Fruit fly (Drosophila melanogaster) whole organism, pupa: ENCODE measurements around the gene CG13117.

Experiments
- CG10348 ChIP-seq: fragments of 200-800 bp; sonication (Bioruptor generic); IDR thresholded peaks from 2 replicates; pipeline ENCODE4 v1.3.6; 2022; ENCODE audit warnings: missing biosample characterization, missing genetic modification characterization
- CG12605 ChIP-seq: fragments of 200-800 bp; sonication (Bioruptor generic); IDR thresholded peaks from 2 replicates; pipeline ENCODE4 v1.3.6; 2022; ENCODE audit warnings: missing biosample characterization, missing genetic modification characterization
- CG13204 ChIP-seq: fragments of 200-800 bp; sonication (Bioruptor generic); optimal IDR thresholded peaks from 2 replicates; lab custom pipeline; 2018; ENCODE audit warnings: missing biosample characterization, mild to moderate bottlenecking, missing genetic modification characterization, moderate library complexity
- CG14655 ChIP-seq: fragments of 200-800 bp; sonication (Bioruptor generic); optimal IDR thresholded peaks from 3 replicates; lab custom pipeline; 2017; ENCODE audit warnings: mild to moderate bottlenecking, missing biosample characterization, missing genetic modification reagents, missing genetic modification characterization
- CG15710 ChIP-seq: fragments of 200-800 bp; sonication (Bioruptor generic); optimal IDR thresholded peaks from 2 replicates; lab custom pipeline; 2018; ENCODE audit warnings: missing biosample characterization, mild to moderate bottlenecking, missing genetic modification characterization, moderate library complexity
- CG17806 ChIP-seq: fragments of 200-800 bp; sonication (Bioruptor generic); optimal IDR thresholded peaks from 2 replicates; lab custom pipeline; 2018; ENCODE audit warnings: missing biosample characterization, mild to moderate bottlenecking, missing genetic modification characterization, moderate library complexity
- CG32121 ChIP-seq: fragments of 200-800 bp; sonication (Bioruptor generic); IDR thresholded peaks from 2 replicates; pipeline ENCODE4 v1.3.6; 2022; ENCODE audit warnings: missing biosample characterization, missing genetic modification characterization
- CG34367 ChIP-seq: fragments of 200-800 bp; sonication (Bioruptor generic); optimal IDR thresholded peaks from 2 replicates; lab custom pipeline; 2018; ENCODE audit warnings: missing biosample characterization, mild to moderate bottlenecking, missing genetic modification characterization
- CG4496 ChIP-seq: fragments of 200-800 bp; sonication (Bioruptor generic); IDR thresholded peaks from 3 replicates; pipeline ENCODE4 v1.3.6; 2022; ENCODE audit warnings: missing biosample characterization, missing genetic modification characterization
- CG8159 ChIP-seq: fragments of 200-800 bp; sonication (Bioruptor generic); optimal IDR thresholded peaks from 3 replicates; lab custom pipeline; 2018; ENCODE audit warnings: missing biosample characterization, mild to moderate bottlenecking, missing genetic modification characterization, moderate library complexity
- CG8301 ChIP-seq: fragments of 200-800 bp; sonication (Bioruptor generic); optimal IDR thresholded peaks from 2 replicates; lab custom pipeline; 2018; ENCODE audit warnings: missing biosample characterization, mild to moderate bottlenecking, missing genetic modification characterization
- CG9948 ChIP-seq: fragments of 200-800 bp; sonication (Bioruptor generic); optimal IDR thresholded peaks from 2 replicates; lab custom pipeline; 2018; ENCODE audit warnings: missing biosample characterization, mild to moderate bottlenecking, missing genetic modification characterization, moderate library complexity
- D1 ChIP-seq: fragments of 200-800 bp; sonication (Bioruptor generic); optimal IDR thresholded peaks from 2 replicates; lab custom pipeline; 2018; ENCODE audit warnings: missing biosample characterization, mild to moderate bottlenecking, missing genetic modification characterization, moderate library complexity
- EcR ChIP-seq: fragments of 200-800 bp; sonication (Bioruptor generic); optimal IDR thresholded peaks from 3 replicates; lab custom pipeline; 2019; ENCODE audit warnings: missing biosample characterization, missing genetic modification characterization, mild to moderate bottlenecking, moderate library complexity, missing genetic modification reagents
- Ets98B ChIP-seq: fragments of 200-800 bp; sonication (Bioruptor generic); IDR thresholded peaks from 2 replicates; pipeline ENCODE4 v1.3.6; 2022; ENCODE audit warnings: missing biosample characterization, missing genetic modification characterization
- Pif1A ChIP-seq: fragments of 200-800 bp; sonication (Bioruptor generic); optimal IDR thresholded peaks from 3 replicates; lab custom pipeline; 2016; ENCODE audit warnings: missing biosample characterization, missing genetic modification characterization
- Pif1B ChIP-seq: fragments of 200-800 bp; sonication (Bioruptor generic); optimal IDR thresholded peaks from 3 replicates; lab custom pipeline; 2016; ENCODE audit warnings: missing biosample characterization, missing genetic modification characterization
- Snoo ChIP-seq: fragments of 200-800 bp; sonication (Bioruptor generic); optimal IDR thresholded peaks from 3 replicates; lab custom pipeline; 2017; ENCODE audit warnings: missing biosample characterization, mild to moderate bottlenecking, missing genetic modification characterization, inconsistent platforms
- fd96Ca ChIP-seq: fragments of 200-800 bp; sonication (Bioruptor generic); IDR thresholded peaks from 3 replicates; pipeline ENCODE4 v1.3.6; 2022; ENCODE audit warnings: missing biosample characterization, missing genetic modification characterization
- gl ChIP-seq: fragments of 200-800 bp; sonication (Bioruptor generic); optimal IDR thresholded peaks from 2 replicates; lab custom pipeline; 2018; ENCODE audit warnings: missing biosample characterization, mild to moderate bottlenecking, missing genetic modification characterization
- rn ChIP-seq: fragments of 200-800 bp; sonication (Bioruptor generic); IDR thresholded peaks from 2 replicates; pipeline ENCODE4 v1.3.6; 2022; ENCODE audit warnings: missing biosample characterization, missing genetic modification characterization

CG13117 gene

DNA sequence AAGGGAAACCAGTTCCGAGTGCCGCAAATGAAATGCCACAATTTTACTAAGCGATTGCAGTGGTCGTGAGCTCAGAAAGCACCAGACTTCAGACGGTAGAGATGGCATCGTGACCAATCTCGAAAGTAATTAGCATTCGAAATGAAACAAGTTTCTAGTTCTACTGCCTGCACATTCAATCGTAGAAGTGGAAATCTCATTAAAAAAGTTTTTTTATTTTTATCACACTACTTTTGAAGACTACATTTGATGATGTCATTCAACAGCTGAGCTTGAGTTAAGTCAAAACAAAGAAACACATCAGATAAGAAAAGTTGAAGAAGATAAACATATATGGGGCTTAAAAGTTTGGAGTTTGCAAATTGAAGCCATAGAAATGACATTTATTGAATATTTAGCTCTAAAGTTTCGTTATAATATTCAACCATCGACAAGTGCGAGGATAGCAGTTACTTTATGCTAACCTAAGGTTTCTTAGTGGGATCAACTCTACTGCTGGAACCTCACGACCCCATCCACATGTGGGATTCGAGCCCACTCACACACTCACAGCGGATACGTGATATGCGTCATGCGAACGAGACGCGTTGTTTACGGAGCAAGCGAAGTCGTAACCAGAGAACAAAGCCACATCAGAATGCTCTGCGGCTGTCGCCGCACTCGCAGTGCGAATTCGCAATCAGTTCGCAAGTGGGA, at the start of gene CG13117:
Gene CG13117, plus strand, starts transcription at position 646 of the 696 bp plus-strand sequence.
- peak; percentile 49 for TF ChIP-seq CG8301
- TF ChIP-seq Ets98B (GFP tag; lab: Robert Waterston, UW): peak; percentile 62
- peak; percentile 11 for TF ChIP-seq Snoo
- peak; percentile 58 for TF ChIP-seq CG8159
- TF ChIP-seq CG15710: peak; percentile 55
- TF ChIP-seq CG17806 (tag; lab: Kevin White, UChicago): peak; percentile 2
- peak; percentile 3 for TF ChIP-seq CG9948 (tag; lab: Kevin White, UChicago)
- TF ChIP-seq CG12605 (GFP tag; lab: Robert Waterston, UW): peak; percentile 20; the same call in 1 of the 2 replicates
- peak; percentile 32; the same call in 1 of the 3 replicates for TF ChIP-seq CG4496 (GFP tag; lab: Robert Waterston, UW)
- no peak for TF ChIP-seq gl
- TF ChIP-seq CG34367 (tag; lab: Kevin White, UChicago): no peak
- peak; percentile 62 for TF ChIP-seq CG14655 (GFP tag; lab: Kevin White, UChicago)
- TF ChIP-seq D1 (tag; lab: Kevin White, UChicago): no peak
- TF ChIP-seq rn: no peak
- TF ChIP-seq Pif1A (GFP tag; lab: Kevin White, UChicago): peak; percentile 5

DNA sequence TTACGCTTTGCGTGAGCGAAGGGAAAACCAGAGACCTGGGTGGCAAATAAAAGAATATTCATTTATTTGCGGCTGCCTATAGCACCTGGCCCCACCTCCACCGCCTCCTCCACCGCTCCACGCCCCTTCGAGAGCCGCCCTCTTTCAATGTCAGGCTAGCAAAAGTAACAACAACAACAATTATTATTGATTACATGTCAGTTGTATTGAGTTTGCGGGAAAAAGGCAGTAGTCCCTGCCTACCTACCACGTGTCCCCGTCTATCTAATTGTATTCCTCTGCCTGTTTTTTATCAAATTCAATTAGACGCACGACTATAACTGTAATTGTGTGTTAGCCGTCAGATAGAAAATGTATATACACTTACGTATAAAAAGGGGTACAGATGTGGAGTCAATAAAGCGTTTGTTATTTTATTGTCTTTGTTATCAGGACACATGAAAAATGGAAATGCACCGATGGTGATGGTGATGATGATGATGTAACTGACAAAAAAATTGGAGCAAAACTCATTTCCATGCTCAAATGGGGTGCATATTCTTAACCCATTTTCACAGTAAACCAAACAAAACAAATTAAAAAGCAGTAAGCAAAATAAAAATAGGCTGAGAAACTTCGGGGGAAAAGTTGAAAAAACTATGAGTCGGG, 45.8 kb upstream of the CG13117 start:
- TF ChIP-seq CG34367 (tag; lab: Kevin White, UChicago) (no peak), Pif1B (no peak), rn (no peak), EcR (no peak), Pif1A (GFP tag; lab: Kevin White, UChicago) (no peak), gl (no peak), CG9948 (tag; lab: Kevin White, UChicago) (no peak), CG13204 (GFP tag; lab: Kevin White, UChicago) (no peak), CG32121 (GFP tag; lab: Robert Waterston, UW) (no peak), CG17806 (tag; lab: Kevin White, UChicago) (no peak), Snoo (no peak), CG4496 (GFP tag; lab: Robert Waterston, UW) (no peak), CG15710 (no peak), CG10348 (no peak), CG8159 (no peak), CG8301 (no peak), D1 (tag; lab: Kevin White, UChicago) (no peak), Ets98B (GFP tag; lab: Robert Waterston, UW) (no peak), fd96Ca (GFP tag; lab: Robert Waterston, UW) (no peak), CG12605 (GFP tag; lab: Robert Waterston, UW) (no peak)

DNA sequence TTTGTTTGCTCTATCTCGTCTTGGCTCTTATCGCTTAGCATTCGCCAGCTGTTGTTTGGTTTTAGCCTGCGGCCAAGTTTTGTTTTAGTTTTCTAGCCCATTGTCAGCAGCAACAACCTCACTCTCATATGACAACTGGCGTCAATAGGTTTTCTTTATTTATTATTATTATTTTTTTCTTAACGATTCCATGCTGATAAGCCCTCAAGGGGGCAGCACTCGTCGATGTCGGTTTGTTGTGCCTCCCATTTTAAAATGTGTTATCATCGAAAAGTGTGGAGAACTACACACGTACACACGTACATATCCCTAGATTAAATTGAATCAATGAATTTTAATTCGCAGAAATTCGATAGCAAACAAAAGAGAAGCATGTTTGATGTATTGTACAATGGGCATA, 45.2 kb upstream of the CG13117 start:
- TF ChIP-seq CG17806 (tag; lab: Kevin White, UChicago) (no peak), CG4496 (GFP tag; lab: Robert Waterston, UW) (no peak), CG14655 (GFP tag; lab: Kevin White, UChicago) (no peak), D1 (tag; lab: Kevin White, UChicago) (no peak), CG12605 (GFP tag; lab: Robert Waterston, UW) (0 out of 2 replicates have a peak, but pooled peaks have one; percentile 25)
- TF ChIP-seq, all 21 proteins: peak for 1

DNA sequence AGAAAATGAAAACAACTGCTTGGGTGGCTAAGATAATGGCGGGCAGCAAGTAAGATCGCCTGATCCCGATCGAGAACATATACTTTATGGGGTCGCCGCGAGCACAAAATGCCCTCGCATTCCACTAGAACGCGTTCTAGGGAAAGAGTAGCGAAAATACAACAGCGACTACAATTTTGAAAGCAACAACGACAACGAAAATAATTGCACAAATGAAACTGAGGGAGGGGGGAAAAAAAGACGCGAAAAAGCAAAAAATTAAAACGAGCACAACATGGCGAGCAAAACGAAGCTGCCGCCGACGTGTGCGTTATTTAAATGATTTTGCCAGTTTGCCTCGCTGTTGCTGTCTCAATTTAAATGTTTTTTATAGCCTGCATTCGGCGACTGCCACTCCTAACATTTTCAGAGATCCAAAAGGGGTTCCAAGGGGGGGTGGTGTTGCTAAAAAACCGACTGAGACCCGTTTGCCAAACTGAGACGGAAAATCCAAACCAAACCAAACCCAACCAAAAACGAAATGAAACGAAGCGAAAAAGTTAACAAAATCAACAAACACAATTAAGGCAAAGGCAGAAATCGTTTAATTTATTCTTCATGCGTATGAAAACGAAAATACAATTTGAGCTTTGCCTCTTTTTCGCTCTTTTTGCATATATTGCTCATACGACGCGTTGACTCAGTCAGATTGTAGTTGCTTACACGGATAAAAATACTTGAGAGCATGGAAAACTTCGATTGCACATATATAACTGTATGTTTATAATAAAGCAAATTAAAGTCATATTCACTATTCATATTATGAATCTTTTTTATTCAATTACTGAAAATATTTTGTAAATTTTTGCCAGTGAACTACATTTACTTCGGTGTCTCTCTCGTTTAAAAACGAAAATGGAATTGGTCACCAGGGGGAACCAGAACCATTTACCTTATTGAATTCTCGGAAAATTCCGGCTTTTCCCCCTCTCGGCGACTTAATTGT, 43.8 kb upstream of the CG13117 start:
- TF ChIP-seq CG34367 (tag; lab: Kevin White, UChicago) (no peak), CG10348 (peak; percentile 44; the same call in 1 of the 2 replicates), Pif1B (peak; percentile 60), EcR (no peak), CG8159 (peak; percentile 62), rn (peak; percentile 69), CG9948 (tag; lab: Kevin White, UChicago) (peak; percentile 44), Pif1A (GFP tag; lab: Kevin White, UChicago) (peak; percentile 67), CG12605 (GFP tag; lab: Robert Waterston, UW) (peak; percentile 68), CG8301 (peak; percentile 55), CG13204 (GFP tag; lab: Kevin White, UChicago) (no peak), fd96Ca (GFP tag; lab: Robert Waterston, UW) (peak; percentile 63; the same call in 2 of the 3 replicates), CG4496 (GFP tag; lab: Robert Waterston, UW) (peak; percentile 90), CG15710 (peak; percentile 59), gl (peak; percentile 35), CG14655 (GFP tag; lab: Kevin White, UChicago) (peak; percentile 36), CG32121 (GFP tag; lab: Robert Waterston, UW) (peak; percentile 92), CG17806 (tag; lab: Kevin White, UChicago) (peak; percentile 51), Ets98B (GFP tag; lab: Robert Waterston, UW) (peak; percentile 84), D1 (tag; lab: Kevin White, UChicago) (peak; percentile 43), Snoo (peak; percentile 58)
- TF ChIP-seq, all 21 proteins: peak for 18
